Fruit fly (Drosophila melanogaster): ENCODE data around the gene Cf2.

Cf2 gene

DNA sequence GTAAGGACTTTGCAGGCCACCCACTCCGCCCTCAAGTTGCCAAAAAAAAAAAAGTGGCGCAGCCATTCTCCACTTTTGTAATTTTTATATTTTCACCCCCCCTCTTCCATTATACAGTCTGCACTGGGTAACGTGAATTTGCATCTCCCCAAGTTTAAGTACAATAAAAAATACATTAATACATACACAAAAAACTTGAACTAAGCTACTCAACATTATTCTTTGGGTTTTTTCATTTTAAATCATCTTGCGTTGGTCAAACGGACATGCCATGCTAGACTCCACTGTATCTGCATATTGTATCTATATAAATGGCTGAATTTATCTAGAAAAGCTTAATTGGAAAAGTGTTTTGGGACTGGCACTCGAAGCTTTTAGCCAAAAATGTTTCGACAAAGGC lies 21.4 kb downstream of the Cf2 start (continued):
- no peak for TF ChIP-seq Opbp (GFP tag; IDR thresholded peaks at IDR 0.05; ENCODE audit: partially characterized antibody)
- no peak for TF ChIP-seq Myb (GFP tag; optimal IDR thresholded peaks at IDR 0.05)
- no peak for TF ChIP-seq crc (GFP tag; optimal IDR thresholded peaks at IDR 0.05)
- no peak for TF ChIP-seq salm (tag; optimal IDR thresholded peaks at IDR 0.05)
- TF ChIP-seq ATbp (GFP tag; optimal IDR thresholded peaks at IDR 0.05): no peak

dm6 chr2L:4856118-4856517 lies 26.8 kb downstream of the Cf2 start:
- no peak for TF ChIP-seq CG13123 (GFP tag; optimal IDR thresholded peaks at IDR 0.05)
- peak; percentile 36 for TF ChIP-seq CG15514 (GFP tag; optimal IDR thresholded peaks at IDR 0.05)
- no peak for TF ChIP-seq Hr78 (GFP tag; optimal IDR thresholded peaks at IDR 0.05)
- peak; percentile 46 for TF ChIP-seq CG10654 (GFP tag; optimal IDR thresholded peaks at IDR 0.05)
- no peak for TF ChIP-seq sna (GFP tag; IDR thresholded peaks at IDR 0.05; ENCODE audit: partially characterized antibody)
- no peak for TF ChIP-seq CG11398 (GFP tag; optimal IDR thresholded peaks at IDR 0.05)
- TF ChIP-seq Sox100B (GFP tag; optimal IDR thresholded peaks at IDR 0.05): peak; percentile 59
- TF ChIP-seq CG4282 (GFP tag; optimal IDR thresholded peaks at IDR 0.05): no peak
- TF ChIP-seq CG9727 (GFP tag; optimal IDR thresholded peaks at IDR 0.05): peak; percentile 48
- peak; percentile 61 for TF ChIP-seq ind (GFP tag; optimal IDR thresholded peaks at IDR 0.05)
- TF ChIP-seq dimm (GFP tag; IDR thresholded peaks at IDR 0.05): no peak
- TF ChIP-seq ac (GFP tag; optimal IDR thresholded peaks at IDR 0.05): no peak
- no peak for TF ChIP-seq Gsc (GFP tag; IDR thresholded peaks at IDR 0.05)
- TF ChIP-seq CG5245 (GFP tag; optimal IDR thresholded peaks at IDR 0.05): peak; percentile 15
- TF ChIP-seq Bteb2 (GFP tag; optimal IDR thresholded peaks at IDR 0.05): no peak
- TF ChIP-seq CG11093 (GFP tag; IDR thresholded peaks at IDR 0.05): no peak
- no peak for TF ChIP-seq CG2199 (GFP tag; IDR thresholded peaks at IDR 0.05)
- TF ChIP-seq CG16863 (GFP tag; optimal IDR thresholded peaks at IDR 0.05): no peak
- TF ChIP-seq CG12391 (tag; optimal IDR thresholded peaks at IDR 0.05): peak; percentile 83
- TF ChIP-seq Sox102F (GFP tag; optimal IDR thresholded peaks at IDR 0.05): peak; percentile 57
- peak; percentile 38 for TF ChIP-seq CG1529 (GFP tag; optimal IDR thresholded peaks at IDR 0.05)
- peak; percentile 60 for TF ChIP-seq az2 (GFP tag; optimal IDR thresholded peaks at IDR 0.05)
- TF ChIP-seq CG17568 (GFP tag; optimal IDR thresholded peaks at IDR 0.05): peak; percentile 56
- TF ChIP-seq fd3F (GFP tag; optimal IDR thresholded peaks at IDR 0.05): peak; percentile 9
- TF ChIP-seq CG8290 (GFP tag; optimal IDR thresholded peaks at IDR 0.05): no peak
- TF ChIP-seq CG8290 (tag; optimal IDR thresholded peaks at IDR 0.05): peak in 1 of 2 experiments; percentile 54
- TF ChIP-seq CG2129 (GFP tag; IDR thresholded peaks at IDR 0.05; ENCODE audit: partially characterized antibody): no peak
- no peak for TF ChIP-seq salm (tag; optimal IDR thresholded peaks at IDR 0.05)
- TF ChIP-seq BEAF-32 (GFP tag; optimal IDR thresholded peaks at IDR 0.05): no peak
- no peak for TF ChIP-seq Neu2 (GFP tag; optimal IDR thresholded peaks at IDR 0.05; ENCODE audit: borderline replicate concordance)
- no peak for TF ChIP-seq pzg (GFP tag; optimal IDR thresholded peaks at IDR 0.05)
- TF ChIP-seq zen2 (GFP tag; IDR thresholded peaks at IDR 0.05; ENCODE audit: partially characterized antibody): no peak
- peak; percentile 63 for TF ChIP-seq tio (GFP tag; optimal IDR thresholded peaks at IDR 0.05)
- peak; percentile 82 for TF ChIP-seq CG17359 (tag; optimal IDR thresholded peaks at IDR 0.05)
- peak in 1 of 3 experiments; percentile 68 for TF ChIP-seq lola (GFP tag; optimal IDR thresholded peaks at IDR 0.05)
- TF ChIP-seq Asciz (GFP tag; optimal IDR thresholded peaks at IDR 0.05): peak; percentile 57
- no peak for TF ChIP-seq CkIIα-i1 (GFP tag; IDR thresholded peaks at IDR 0.05)
- TF ChIP-seq exex (tag; optimal IDR thresholded peaks at IDR 0.05): no peak
- no peak for TF ChIP-seq CG16779 (GFP tag; IDR thresholded peaks at IDR 0.05)
- TF ChIP-seq CG32767 (GFP tag; IDR thresholded peaks at IDR 0.05): peak; percentile 71
- TF ChIP-seq Hmr (GFP tag; optimal IDR thresholded peaks at IDR 0.05): peak; percentile 64
- TF ChIP-seq h (optimal IDR thresholded peaks at IDR 0.05): no peak
- peak; percentile 58 for TF ChIP-seq Dek (tag; optimal IDR thresholded peaks at IDR 0.05)
- peak; percentile 45 for TF ChIP-seq Six4 (GFP tag; optimal IDR thresholded peaks at IDR 0.05)
- TF ChIP-seq Opbp (GFP tag; IDR thresholded peaks at IDR 0.05; ENCODE audit: partially characterized antibody): no peak
- no peak for TF ChIP-seq NC2α (GFP tag; optimal IDR thresholded peaks at IDR 0.05)
